Worm (Caenorhabditis elegans): Measurements from ENCODE around the gene W06F12.2.
A peak's percentile ranks its signal among the peaks of the same experiment; 100 is the strongest.

The W06F12.2 gene

ce11 chrIII:13763260-13764112 lies 32.0 kb upstream of the W06F12.2 start (continued):
- TF ChIP-seq tag-97 (GFP tag; IDR thresholded peaks at IDR 0.05) (no peak), jun-1 (tag; optimal IDR thresholded peaks at IDR 0.05) (no peak), fos-1 (tag; optimal IDR thresholded peaks at IDR 0.05) (no peak), daf-19 (GFP tag; conservative IDR thresholded peaks at IDR 0.05) (no peak), nhr-10 (tag; optimal IDR thresholded peaks at IDR 0.05) (peak; percentile 59), dve-1 (tag; optimal IDR thresholded peaks at IDR 0.05; ENCODE audit: insufficient read depth) (peak; percentile 54), set-16 (GFP tag; IDR thresholded peaks at IDR 0.05) (no peak), ceh-82 (tag; optimal IDR thresholded peaks at IDR 0.05) (no peak), unc-130 (GFP tag; optimal IDR thresholded peaks at IDR 0.05) (no peak), sdz-12 (GFP tag; optimal IDR thresholded peaks at IDR 0.05) (no peak), daf-8 (GFP tag; IDR thresholded peaks at IDR 0.05) (no peak), arid-1 (GFP tag; conservative IDR thresholded peaks at IDR 0.05) (peak; percentile 35; the same call in 1 of the 2 replicates), nhr-25 (tag; optimal IDR thresholded peaks at IDR 0.05; ENCODE audit: borderline replicate concordance, insufficient read depth) (no peak), zfp-2 (tag; optimal IDR thresholded peaks at IDR 0.05) (no peak), ZK546.5 (tag; optimal IDR thresholded peaks at IDR 0.05) (no peak), lim-7 (GFP tag; IDR thresholded peaks at IDR 0.05) (no peak), saeg-2 (GFP tag; IDR thresholded peaks at IDR 0.05) (0 out of 2 replicates have a peak, but pooled peaks have one; percentile 31), T26A8.4 (GFP tag; IDR thresholded peaks at IDR 0.05) (peak; percentile 58), lin-15B (tag; optimal IDR thresholded peaks at IDR 0.05) (no peak), mdl-1 (tag; optimal IDR thresholded peaks at IDR 0.05) (no peak), lin-39 (tag; optimal IDR thresholded peaks at IDR 0.05) (no peak), attf-4 (tag; optimal IDR thresholded peaks at IDR 0.05) (no peak)

ce11 chrIII:13762046-13762445 lies 30.6 kb upstream of the W06F12.2 start, which contains the start of gene dbn-1:
dbn-1 (minus strand) TSS chrIII:13762069.
- TF ChIP-seq D1046.2 (GFP tag; IDR thresholded peaks at IDR 0.05) (no peak), dmd-9 (GFP tag; IDR thresholded peaks at IDR 0.05) (no peak), snpc-4 (tag; optimal IDR thresholded peaks at IDR 0.05) (no peak), dve-1 (tag; optimal IDR thresholded peaks at IDR 0.05; ENCODE audit: insufficient read depth) (peak; percentile 61), tag-97 (GFP tag; IDR thresholded peaks at IDR 0.05) (no peak), daf-8 (GFP tag; IDR thresholded peaks at IDR 0.05) (no peak), pha-4 (GFP tag; IDR thresholded peaks at IDR 0.05) (no peak), pha-4 (tag; optimal IDR thresholded peaks at IDR 0.05) (no peak), spr-3 (GFP tag; optimal IDR thresholded peaks at IDR 0.05) (no peak), ceh-32 (tag; optimal IDR thresholded peaks at IDR 0.05; ENCODE audit: poor library complexity) (no peak), egl-27 (tag; optimal IDR thresholded peaks at IDR 0.05) (no peak), spr-1 (tag; optimal IDR thresholded peaks at IDR 0.05) (no peak), vab-7 (GFP tag; IDR thresholded peaks at IDR 0.05) (no peak), ama-1 (optimal IDR thresholded peaks at IDR 0.05) (no peak), nhr-28 (tag; optimal IDR thresholded peaks at IDR 0.05) (peak; percentile 70), nhr-77 (tag; optimal IDR thresholded peaks at IDR 0.05) (peak; percentile 8), zip-11 (GFP tag; IDR thresholded peaks at IDR 0.05) (no peak), F26F4.8 (GFP tag; conservative IDR thresholded peaks at IDR 0.05) (no peak), hlh-11 (tag; optimal IDR thresholded peaks at IDR 0.05) (peak; percentile 56), aha-1 (tag) (peak; percentile 91), nhr-25 (tag; optimal IDR thresholded peaks at IDR 0.05; ENCODE audit: borderline replicate concordance, insufficient read depth) (no peak), php-3 (GFP tag; IDR thresholded peaks at IDR 0.05) (0 out of 2 replicates have a peak, but pooled peaks have one; percentile 50), mxl-3 (GFP tag; optimal IDR thresholded peaks at IDR 0.05) (no peak), rbr-2 (tag; optimal IDR thresholded peaks at IDR 0.05) (no peak), gei-8 (GFP tag; optimal IDR thresholded peaks at IDR 0.05) (no peak), ztf-11 (tag; optimal IDR thresholded peaks at IDR 0.05) (no peak), nhr-11 (tag; optimal IDR thresholded peaks at IDR 0.05) (no peak), ceh-20 (GFP tag; IDR thresholded peaks at IDR 0.05) (no peak), lin-1 (GFP tag; IDR thresholded peaks at IDR 0.05) (no peak), nhr-41 (GFP tag; IDR thresholded peaks at IDR 0.05) (no peak), lsy-2 (tag; optimal IDR thresholded peaks at IDR 0.05) (peak in 1 of 2 experiments; percentile 37), hlh-30 (tag; optimal IDR thresholded peaks at IDR 0.05; ENCODE audit: insufficient read depth) (peak; percentile 58)

Data from whole organism, L4 larva.